Worm (Caenorhabditis elegans): ENCODE measurements around the gene idpb-4.

The idpb-4 gene

ce11 chrII:8740326-8740949 is 3.1 kb upstream of the idpb-4 start (continued):
- TF ChIP-seq F16B12.6 (tag; optimal IDR thresholded peaks at IDR 0.05) (no peak), nhr-47 (tag; optimal IDR thresholded peaks at IDR 0.05) (peak; percentile 45), ztf-11 (tag; optimal IDR thresholded peaks at IDR 0.05) (no peak), ets-5 (GFP tag; IDR thresholded peaks at IDR 0.05) (no peak), nhr-84 (tag; optimal IDR thresholded peaks at IDR 0.05) (no peak), pax-3 (tag; optimal IDR thresholded peaks at IDR 0.05) (no peak), hpl-2 (GFP tag; optimal IDR thresholded peaks at IDR 0.05) (no peak), egl-27 (tag; optimal IDR thresholded peaks at IDR 0.05) (peak in 1 of 2 experiments; percentile 19)

ce11 chrII:8738955-8739354 is 1.6 kb upstream of the idpb-4 start:
- TF ChIP-seq nhr-71 (tag; optimal IDR thresholded peaks at IDR 0.05): peak; percentile 3
- TF ChIP-seq lin-39 (tag; optimal IDR thresholded peaks at IDR 0.05): no peak
- TF ChIP-seq elt-2 (tag; optimal IDR thresholded peaks at IDR 0.05): peak; percentile 62

DNA sequence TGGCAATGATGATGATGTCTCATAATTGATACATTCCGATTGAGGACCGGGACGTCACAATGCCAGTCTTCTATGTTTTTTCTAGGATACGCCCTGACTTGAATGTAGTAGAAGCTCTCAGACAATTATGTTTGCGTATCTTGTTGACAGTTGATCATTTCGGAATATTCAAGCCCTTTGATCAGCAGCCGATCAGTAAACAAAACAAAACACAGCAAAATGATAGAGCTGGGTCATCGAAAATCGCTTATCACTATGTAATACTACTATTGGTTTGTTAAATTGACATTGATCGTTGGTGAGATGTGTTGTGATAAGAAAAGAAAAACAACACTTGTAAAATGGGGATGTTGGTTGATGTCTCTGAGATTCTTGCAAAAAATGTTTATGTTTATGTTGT is 888 bp upstream of the idpb-4 start:
- TF ChIP-seq elt-2 (tag; optimal IDR thresholded peaks at IDR 0.05) (peak; percentile 22), dsc-1 (tag; optimal IDR thresholded peaks at IDR 0.05) (no peak), efl-1 (optimal IDR thresholded peaks at IDR 0.05) (no peak), efl-1 (GFP tag; optimal IDR thresholded peaks at IDR 0.05 in 1 of 2) (peak in 1 of 2 experiments; percentile 23)

- TF ChIP-seq lin-13 (GFP tag; optimal IDR thresholded peaks at IDR 0.05) (no peak), zip-4 (GFP tag; optimal IDR thresholded peaks at IDR 0.05) (no peak), ceh-88 (GFP tag; IDR thresholded peaks at IDR 0.05) (no peak), nhr-20 (tag; optimal IDR thresholded peaks at IDR 0.05) (no peak), mef-2 (tag; optimal IDR thresholded peaks at IDR 0.05) (no peak), ceh-8 (GFP tag; optimal IDR thresholded peaks at IDR 0.05) (no peak), Y116A8C.19 (tag; optimal IDR thresholded peaks at IDR 0.05; ENCODE audit: borderline replicate concordance) (no peak), nhr-71 (tag; optimal IDR thresholded peaks at IDR 0.05) (no peak), F16B12.6 (tag; optimal IDR thresholded peaks at IDR 0.05) (no peak), nhr-76 (tag; optimal IDR thresholded peaks at IDR 0.05) (no peak), nhr-12 (tag; optimal IDR thresholded peaks at IDR 0.05) (no peak), isw-1 (GFP tag; IDR thresholded peaks at IDR 0.05) (no peak), aha-1 (tag; optimal IDR thresholded peaks at IDR 0.05) (no peak), egl-27 (tag; optimal IDR thresholded peaks at IDR 0.05) (no peak), lsy-2 (tag; optimal IDR thresholded peaks at IDR 0.05) (no peak), nhr-77 (tag; optimal IDR thresholded peaks at IDR 0.05) (no peak), unc-62 (GFP tag; optimal IDR thresholded peaks at IDR 0.05) (no peak), ceh-90 (tag; optimal IDR thresholded peaks at IDR 0.05) (no peak)
These were observed 3.7 kb downstream of the idpb-4 start for ce11 chrII:8733627-8734026.

DNA sequence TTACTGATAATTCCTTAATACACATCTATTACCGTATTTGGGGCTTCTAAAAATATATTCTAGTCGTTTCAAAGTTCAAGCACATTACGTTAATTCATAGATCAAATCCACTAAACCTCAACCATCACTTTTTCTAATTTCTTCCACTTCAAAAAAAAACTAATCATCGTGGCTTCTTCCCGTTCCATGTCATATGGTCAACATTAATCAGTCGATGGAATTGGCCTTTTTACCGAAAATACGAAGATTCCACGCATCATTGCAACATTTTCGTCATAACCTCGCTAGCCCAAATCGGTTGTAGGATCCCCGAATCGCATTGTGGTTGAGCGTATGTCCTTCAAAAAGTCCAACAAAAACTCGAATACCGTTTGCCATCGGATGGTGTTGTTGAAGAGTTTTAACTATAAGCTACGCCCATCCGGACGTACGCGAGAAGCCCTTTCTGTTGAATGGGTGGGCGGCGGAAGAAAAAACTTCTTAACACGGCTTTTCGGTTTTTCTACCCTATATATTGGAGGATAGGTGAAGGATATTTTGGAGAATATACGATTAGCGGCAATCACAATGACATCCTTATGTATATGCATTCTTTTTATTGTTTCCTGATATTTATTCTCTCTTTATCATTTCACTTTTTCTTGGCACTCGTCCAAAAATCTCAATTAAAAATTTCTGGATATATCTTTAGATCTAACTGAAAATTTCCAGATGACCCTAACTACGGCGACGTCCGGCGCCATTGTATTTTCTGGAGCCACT is 4.8 kb downstream of the idpb-4 start, which contains the start of gene rol-6:
Gene rol-6 (plus strand): TSS at position 712 of the 762 bp plus-strand sequence.
- TF ChIP-seq unc-130 (tag; optimal IDR thresholded peaks at IDR 0.05) (no peak), snu-23 (GFP tag; optimal IDR thresholded peaks at IDR 0.05) (no peak), aha-1 (tag; optimal IDR thresholded peaks at IDR 0.05) (no peak), blmp-1 (tag; optimal IDR thresholded peaks at IDR 0.05) (peak; percentile 50), nhr-11 (tag; optimal IDR thresholded peaks at IDR 0.05) (no peak), ceh-63 (GFP tag; optimal IDR thresholded peaks at IDR 0.05) (no peak), tlp-1 (tag; optimal IDR thresholded peaks at IDR 0.05) (no peak), lin-35 (GFP tag; optimal IDR thresholded peaks at IDR 0.05) (no peak)
